Worm (Caenorhabditis elegans): ENCODE results near the gene srv-25.

DNA sequence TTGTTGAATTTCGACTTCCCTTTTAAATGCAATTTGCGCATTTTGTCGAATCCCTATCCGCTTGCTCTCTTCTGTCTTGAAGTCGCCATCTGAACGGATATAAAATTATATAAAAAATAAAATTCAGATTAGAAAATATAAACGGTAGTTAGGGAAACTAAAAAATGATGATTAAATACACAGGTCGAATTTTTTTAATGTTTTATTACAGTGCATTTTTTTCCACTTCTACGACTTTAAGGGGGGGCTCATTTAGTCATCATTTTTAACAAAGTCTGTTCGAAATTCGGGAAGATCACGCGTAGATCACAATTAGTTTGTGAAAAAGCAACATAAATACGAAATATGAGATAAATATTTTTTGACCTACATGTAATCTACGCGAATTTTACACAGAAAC is 39.3 kb upstream of the srv-25 start, which contains the start of gene Y73B6BL.14:
- TF ChIP-seq dao-5 (tag; optimal IDR thresholded peaks at IDR 0.05) (no peak), him-1 (tag; optimal IDR thresholded peaks at IDR 0.05) (no peak), W03F9.2 (tag; optimal IDR thresholded peaks at IDR 0.05) (no peak)
